Fruit fly (Drosophila melanogaster) whole organism, prepupa: ENCODE data around the gene Tep1.

Experiments used
- Blimp-1 ChIP-seq: fragments of 200-800 bp; sonication (Bioruptor generic); optimal IDR thresholded peaks from 3 replicates; lab custom pipeline; 2017; ENCODE audit warnings: missing biosample characterization, missing genetic modification characterization, mild to moderate bottlenecking, moderate library complexity, missing genetic modification reagents
- CG10631 ChIP-seq: fragments of 200-800 bp; sonication (Bioruptor generic); optimal IDR thresholded peaks from 2 replicates; lab custom pipeline; 2016; ENCODE audit warnings: missing biosample characterization, missing genetic modification characterization
- CG10669 ChIP-seq: fragments of 200-800 bp; sonication (Bioruptor generic); optimal IDR thresholded peaks from 3 replicates; lab custom pipeline; 2018; ENCODE audit warnings: missing biosample characterization, mild to moderate bottlenecking, missing genetic modification characterization, moderate library complexity
- CG11762 ChIP-seq: fragments of 200-800 bp; sonication (Bioruptor generic); optimal IDR thresholded peaks from 3 replicates; lab custom pipeline; 2016; ENCODE audit warnings: missing biosample characterization, missing genetic modification characterization; ENCODE audit not compliant: insufficient read depth
- CG1621 ChIP-seq: fragments of 200-800 bp; sonication (Bioruptor generic); optimal IDR thresholded peaks from 3 replicates; lab custom pipeline; 2018; ENCODE audit warnings: missing biosample characterization, mild to moderate bottlenecking, missing genetic modification characterization
- CG3032 ChIP-seq: fragments of 200-800 bp; optimal IDR thresholded peaks from 2 replicates; lab custom pipeline; 2019; ENCODE audit warnings: missing biosample characterization, mild to moderate bottlenecking, missing genetic modification characterization, moderate library complexity
- CG34406 ChIP-seq: fragments of 200-800 bp; sonication (Bioruptor generic); optimal IDR thresholded peaks from 3 replicates; lab custom pipeline; 2016; ENCODE audit warnings: missing biosample characterization, missing genetic modification characterization
- CG6163 ChIP-seq: fragments of 200-800 bp; sonication (Bioruptor generic); IDR thresholded peaks from 3 replicates; pipeline ENCODE4 v1.3.6; 2022; ENCODE audit warnings: missing biosample characterization, missing genetic modification characterization
- CG6792 ChIP-seq: fragments of 200-800 bp; sonication (Bioruptor generic); optimal IDR thresholded peaks from 3 replicates; lab custom pipeline; 2016; ENCODE audit warnings: missing biosample characterization, missing genetic modification characterization
- CG6808 ChIP-seq: fragments of 200-800 bp; sonication (Bioruptor generic); optimal IDR thresholded peaks from 3 replicates; lab custom pipeline; 2017; ENCODE audit warnings: missing biosample characterization, missing genetic modification characterization, mild to moderate bottlenecking, moderate library complexity, missing genetic modification reagents
- CG6854 ChIP-seq: fragments of 200-800 bp; sonication (Bioruptor generic); optimal IDR thresholded peaks from 2 replicates; lab custom pipeline; 2017; ENCODE audit warnings: missing biosample characterization, mild to moderate bottlenecking, missing genetic modification characterization
- CG7368 ChIP-seq: fragments of 200-800 bp; sonication (Bioruptor generic); optimal IDR thresholded peaks from 3 replicates; lab custom pipeline; 2016; ENCODE audit warnings: missing biosample characterization, missing genetic modification characterization
- CG8632 ChIP-seq: fragments of 200-800 bp; sonication (Bioruptor generic); optimal IDR thresholded peaks from 3 replicates; lab custom pipeline; 2016; ENCODE audit warnings: missing biosample characterization, missing genetic modification characterization
- Eip75B ChIP-seq: fragments of 200-800 bp; sonication (Bioruptor generic); optimal IDR thresholded peaks from 3 replicates; lab custom pipeline; 2016; ENCODE audit warnings: missing biosample characterization, missing genetic modification characterization
- Eip78C ChIP-seq: fragments of 200-800 bp; sonication (Bioruptor generic); peaks from one replicate; lab custom pipeline; 2016; ENCODE audit warnings: missing biosample characterization, missing genetic modification characterization
- Eip93F ChIP-seq: fragments of 200-800 bp; sonication (Bioruptor generic); optimal IDR thresholded peaks from 2 replicates; lab custom pipeline; 2016; ENCODE audit warnings: missing biosample characterization, mild to moderate bottlenecking, missing genetic modification characterization
- Ets21C ChIP-seq: fragments of 200-800 bp; sonication (Bioruptor generic); optimal IDR thresholded peaks from 3 replicates; lab custom pipeline; 2016; ENCODE audit warnings: missing biosample characterization, missing genetic modification characterization
- Ets96B ChIP-seq: fragments of 200-800 bp; optimal IDR thresholded peaks from 2 replicates; lab custom pipeline; 2019; ENCODE audit warnings: missing biosample characterization, mild to moderate bottlenecking, missing genetic modification characterization, moderate library complexity
- Met ChIP-seq: fragments of 200-800 bp; sonication (Bioruptor generic); optimal IDR thresholded peaks from 3 replicates; lab custom pipeline; 2016; ENCODE audit warnings: missing biosample characterization, missing genetic modification characterization
- OdsH ChIP-seq: fragments of 200-800 bp; sonication (Bioruptor generic); optimal IDR thresholded peaks from 3 replicates; lab custom pipeline; 2016; ENCODE audit warnings: missing biosample characterization, missing genetic modification characterization
- Smox ChIP-seq: fragments of 200-800 bp; sonication (Bioruptor generic); optimal IDR thresholded peaks from 3 replicates; lab custom pipeline; 2016; ENCODE audit warnings: missing biosample characterization, missing genetic modification characterization
- Sox102F ChIP-seq: fragments of 200-800 bp; sonication (Bioruptor generic); optimal IDR thresholded peaks from 2 replicates; lab custom pipeline; 2016; ENCODE audit warnings: missing biosample characterization, mild to moderate bottlenecking, missing genetic modification characterization
- Sox15 ChIP-seq: fragments of 200-800 bp; sonication (Bioruptor generic); optimal IDR thresholded peaks from 3 replicates; lab custom pipeline; 2016; ENCODE audit warnings: missing biosample characterization, missing genetic modification characterization
- achi ChIP-seq: fragments of 200-800 bp; sonication (Bioruptor generic); optimal IDR thresholded peaks from 3 replicates; lab custom pipeline; 2016; ENCODE audit warnings: missing biosample characterization, missing genetic modification characterization
- acj6 ChIP-seq: fragments of 200-800 bp; sonication (Bioruptor generic); optimal IDR thresholded peaks from 3 replicates; lab custom pipeline; 2016; ENCODE audit warnings: missing biosample characterization, missing genetic modification characterization
- dsx ChIP-seq: fragments of 200-800 bp; optimal IDR thresholded peaks from 3 replicates; lab custom pipeline; 2019; ENCODE audit warnings: missing biosample characterization, mild to moderate bottlenecking, missing genetic modification characterization, moderate library complexity; ENCODE audit not compliant: poor library complexity, severe bottlenecking
- esn ChIP-seq: fragments of 200-800 bp; sonication (Bioruptor generic); optimal IDR thresholded peaks from 2 replicates; lab custom pipeline; 2016; ENCODE audit warnings: missing biosample characterization, mild to moderate bottlenecking, missing genetic modification characterization, moderate library complexity
- fd59A ChIP-seq: fragments of 200-800 bp; sonication (Bioruptor generic); optimal IDR thresholded peaks from 2 replicates; lab custom pipeline; 2017; ENCODE audit warnings: missing biosample characterization, mild to moderate bottlenecking, missing genetic modification characterization, missing genetic modification reagents
- fd85E ChIP-seq: fragments of 200-800 bp; sonication (Bioruptor generic); optimal IDR thresholded peaks from 3 replicates; lab custom pipeline; 2016; ENCODE audit warnings: missing biosample characterization, missing genetic modification characterization
- fkh ChIP-seq: fragments of 200-800 bp; sonication (Bioruptor generic); optimal IDR thresholded peaks from 3 replicates; lab custom pipeline; 2017; ENCODE audit warnings: missing biosample characterization, mild to moderate bottlenecking, missing genetic modification characterization, moderate library complexity
- net ChIP-seq: fragments of 200-800 bp; sonication (Bioruptor generic); optimal IDR thresholded peaks from 3 replicates; lab custom pipeline; 2016; ENCODE audit warnings: missing biosample characterization, missing genetic modification characterization
- pdm3 ChIP-seq: fragments of 200-800 bp; sonication (Bioruptor generic); optimal IDR thresholded peaks from 3 replicates; lab custom pipeline; 2016; ENCODE audit warnings: missing biosample characterization, missing genetic modification characterization
- spab ChIP-seq: fragments of 200-800 bp; sonication (Bioruptor generic); optimal IDR thresholded peaks from 2 replicates; lab custom pipeline; 2017; ENCODE audit warnings: missing biosample characterization, mild to moderate bottlenecking, missing genetic modification characterization, missing genetic modification reagents
- ss ChIP-seq, 2 experiments: fragments of 200-800 bp; sonication (Bioruptor generic); optimal IDR thresholded peaks; 2 replicates in 1 of 2; 3 replicates in 1 of 2; lab custom pipeline; 2017 to 2018; ENCODE audit warnings: mild to moderate bottlenecking in 2 of 2, missing biosample characterization in 2 of 2, missing genetic modification characterization in 2 of 2, moderate library complexity in 1 of 2
- svp ChIP-seq: fragments of 200-800 bp; sonication (Bioruptor generic); peaks from one replicate; lab custom pipeline; 2016; ENCODE audit warnings: missing biosample characterization, missing genetic modification characterization
- topi ChIP-seq: fragments of 200-800 bp; sonication (Bioruptor generic); optimal IDR thresholded peaks from 3 replicates; lab custom pipeline; 2016; ENCODE audit warnings: missing biosample characterization, missing genetic modification characterization
- vri ChIP-seq: fragments of 200-800 bp; sonication (Bioruptor generic); optimal IDR thresholded peaks from 3 replicates; lab custom pipeline; 2016; ENCODE audit warnings: missing biosample characterization, mild to moderate bottlenecking, missing genetic modification characterization

The Tep1 gene

dm6 chr2L:15910937-15911590, 17.5 kb upstream of the Tep1 start (continued):
- TF ChIP-seq CG10631 (GFP tag; lab: Kevin White, UChicago): peak; percentile 96
- TF ChIP-seq svp (GFP tag; lab: Kevin White, UChicago): no peak
- peak; percentile 95 for TF ChIP-seq CG7368 (GFP tag; lab: Kevin White, UChicago)
- TF ChIP-seq spab (GFP tag; lab: Kevin White, UChicago): peak; percentile 94
- TF ChIP-seq Smox (GFP tag; lab: Kevin White, UChicago): peak; percentile 97
- TF ChIP-seq dsx (GFP tag; lab: Kevin White, UChicago): peak; percentile 91
- TF ChIP-seq topi: peak; percentile 98
- TF ChIP-seq CG34406 (GFP tag; lab: Kevin White, UChicago): peak; percentile 97
- peak; percentile 89 to 92 for TF ChIP-seq ss (GFP tag; optimal IDR thresholded peaks at IDR 0.05; lab: Kevin White, UChicago)

DNA sequence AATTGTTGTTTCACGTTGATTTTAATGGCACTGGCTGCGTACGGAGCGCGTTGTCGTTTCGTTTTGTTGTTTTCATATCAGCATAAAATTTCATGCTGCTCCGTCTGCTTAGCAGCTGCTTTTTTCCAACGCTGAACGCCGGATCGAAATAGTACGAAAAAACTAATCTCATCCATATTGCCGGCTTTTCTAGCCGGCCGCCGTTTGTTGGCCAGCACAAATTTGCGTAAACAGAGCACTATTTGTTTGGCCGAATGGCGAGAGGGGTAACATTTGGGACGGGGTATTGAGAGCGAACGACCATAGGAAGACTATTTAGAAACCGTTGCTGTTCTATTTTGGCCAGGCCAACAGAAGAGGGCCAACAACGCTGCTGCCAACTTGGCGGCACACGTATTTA, 16.2 kb upstream of the Tep1 start:
- TF ChIP-seq fkh (GFP tag; lab: Kevin White, UChicago) (peak; percentile 96), esn (GFP tag; lab: Kevin White, UChicago) (no peak)

dm6 chr2L:15909277-15909674, 15.7 kb upstream of the Tep1 start:
- peak; percentile 26 for TF ChIP-seq CG8632
- peak; percentile 24 for TF ChIP-seq achi (GFP tag; lab: Kevin White, UChicago)
- peak; percentile 43 for TF ChIP-seq CG6808 (GFP tag; lab: Kevin White, UChicago)
- TF ChIP-seq svp (GFP tag; lab: Kevin White, UChicago): peak; percentile 11
- TF ChIP-seq OdsH (GFP tag; lab: Kevin White, UChicago): peak; percentile 40
- TF ChIP-seq acj6 (GFP tag; lab: Kevin White, UChicago): peak; percentile 36
- peak; percentile 64 for TF ChIP-seq CG10669 (GFP tag; lab: Kevin White, UChicago)
- TF ChIP-seq CG6163 (GFP tag; lab: Robert Waterston, UW): peak; percentile 53; the same call in 2 of the 3 replicates
- peak; percentile 81 for TF ChIP-seq CG3032
- TF ChIP-seq spab (GFP tag; lab: Kevin White, UChicago): peak; percentile 58
- TF ChIP-seq CG6792 (GFP tag; lab: Kevin White, UChicago): peak; percentile 8
- TF ChIP-seq CG10631 (GFP tag; lab: Kevin White, UChicago): peak; percentile 64
- TF ChIP-seq ss (GFP tag; optimal IDR thresholded peaks at IDR 0.05; lab: Kevin White, UChicago): peak; percentile 39 to 62
- TF ChIP-seq Eip78C: peak; percentile 75
- TF ChIP-seq pdm3 (GFP tag; lab: Kevin White, UChicago): no peak
- peak; percentile 77 for TF ChIP-seq Ets96B
- TF ChIP-seq Sox15 (GFP tag; lab: Kevin White, UChicago): no peak
- TF ChIP-seq fd59A (GFP tag; lab: Kevin White, UChicago): peak; percentile 53
- TF ChIP-seq net (GFP tag; lab: Kevin White, UChicago): no peak
- peak; percentile 11 for TF ChIP-seq CG1621 (tag; lab: Kevin White, UChicago)
- TF ChIP-seq esn (GFP tag; lab: Kevin White, UChicago): no peak
- TF ChIP-seq fd85E (GFP tag; lab: Kevin White, UChicago): no peak
- TF ChIP-seq dsx (GFP tag; lab: Kevin White, UChicago): peak; percentile 22
- no peak for TF ChIP-seq CG6854

dm6 chr2L:15908496-15909276, 15.1 kb upstream of the Tep1 start:
- TF ChIP-seq CG34406 (GFP tag; lab: Kevin White, UChicago) (peak; percentile 51), CG10631 (GFP tag; lab: Kevin White, UChicago) (peak; percentile 5), fkh (GFP tag; lab: Kevin White, UChicago) (peak; percentile 96), Met (GFP tag; lab: Kevin White, UChicago) (peak; percentile 35), achi (GFP tag; lab: Kevin White, UChicago) (no peak), Blimp-1 (GFP tag; lab: Kevin White, UChicago) (peak; percentile 99), CG8632 (peak; percentile 25), Sox102F (peak; percentile 48), CG11762 (GFP tag; lab: Kevin White, UChicago) (no peak), Eip78C (peak; percentile 17), Eip75B (GFP tag; lab: Kevin White, UChicago) (peak; percentile 92), topi (peak; percentile 3), Eip93F (peak; percentile 59), svp (GFP tag; lab: Kevin White, UChicago) (peak; percentile 98), Ets21C (no peak), CG6854 (peak; percentile 82), acj6 (GFP tag; lab: Kevin White, UChicago) (peak; percentile 17), CG6163 (GFP tag; lab: Robert Waterston, UW) (peak; percentile 44; the same call in 1 of the 3 replicates), vri (GFP tag; lab: Kevin White, UChicago) (peak; percentile 89), Smox (GFP tag; lab: Kevin White, UChicago) (no peak)
